Fruit fly (Drosophila melanogaster) whole organism, embryonic: ENCODE measurements around the gene dao.

Source experiments
- Aef1 ChIP-seq: fragments of 200-800 bp; sonication (Bioruptor generic); IDR thresholded peaks from 3 replicates; pipeline ENCODE4 v1.3.6; 2022; ENCODE audit warnings: missing biosample characterization, missing genetic modification characterization
- Atf6 ChIP-seq: fragments of 200-800 bp; sonication (Bioruptor generic); IDR thresholded peaks from 2 replicates; pipeline ENCODE4 v1.3.6; 2022; ENCODE audit warnings: missing biosample characterization, missing genetic modification characterization
- B-H2 ChIP-seq: fragments of 200-800 bp; sonication (Bioruptor generic); optimal IDR thresholded peaks from 2 replicates; lab custom pipeline; 2018; ENCODE audit warnings: missing biosample characterization, mild to moderate bottlenecking, missing genetic modification characterization
- CG10321 ChIP-seq: fragments of 200-800 bp; sonication (Bioruptor generic); IDR thresholded peaks from 2 replicates; pipeline ENCODE4 v1.3.6; 2022; ENCODE audit warnings: missing biosample characterization, missing genetic modification characterization
- CG10543 ChIP-seq: fragments of 200-800 bp; sonication (Bioruptor generic); optimal IDR thresholded peaks from 3 replicates; lab custom pipeline; 2017; ENCODE audit warnings: missing biosample characterization, mild to moderate bottlenecking, missing genetic modification characterization, moderate library complexity
- CG12942 ChIP-seq: fragments of 200-800 bp; sonication (Bioruptor generic); optimal IDR thresholded peaks from 3 replicates; lab custom pipeline; 2016; ENCODE audit warnings: missing biosample characterization, missing genetic modification characterization
- CG17385 ChIP-seq: fragments of 200-800 bp; sonication (Bioruptor generic); optimal IDR thresholded peaks from 3 replicates; lab custom pipeline; 2018; ENCODE audit warnings: missing biosample characterization, mild to moderate bottlenecking, missing genetic modification characterization
- CG2120 ChIP-seq: fragments of 200-800 bp; sonication (Bioruptor generic); optimal IDR thresholded peaks from 3 replicates; lab custom pipeline; 2016; ENCODE audit warnings: missing biosample characterization, missing genetic modification characterization
- CG2199 ChIP-seq: fragments of 200-800 bp; sonication (Bioruptor generic); IDR thresholded peaks from 3 replicates; pipeline ENCODE4 v1.3.6; 2022; ENCODE audit warnings: missing biosample characterization, missing genetic modification characterization
- CG31224 ChIP-seq: fragments of 200-800 bp; sonication (Bioruptor generic); IDR thresholded peaks from 2 replicates; pipeline ENCODE4 v1.3.6; 2022; ENCODE audit warnings: missing biosample characterization, missing genetic modification characterization
- CG3163 ChIP-seq: fragments of 200-800 bp; sonication (Bioruptor generic); optimal IDR thresholded peaks from 3 replicates; lab custom pipeline; 2016; ENCODE audit warnings: missing biosample characterization, missing genetic modification characterization
- CG3407 ChIP-seq: fragments of 200-800 bp; sonication (Bioruptor generic); optimal IDR thresholded peaks from 2 replicates; lab custom pipeline; 2018; ENCODE audit warnings: missing biosample characterization, mild to moderate bottlenecking, missing genetic modification characterization
- CG42726 ChIP-seq: fragments of 200-800 bp; sonication (Bioruptor generic); IDR thresholded peaks from 2 replicates; pipeline ENCODE4 v1.3.6; 2022; ENCODE audit warnings: missing biosample characterization, missing genetic modification characterization; ENCODE audit not compliant: partially characterized antibody
- CG43689 ChIP-seq: fragments of 200-800 bp; sonication (Bioruptor generic); IDR thresholded peaks from 2 replicates; pipeline ENCODE4 v1.3.6; 2022; ENCODE audit warnings: missing biosample characterization, missing genetic modification characterization
- CG7271 ChIP-seq: fragments of 200-800 bp; sonication (Bioruptor generic); optimal IDR thresholded peaks from 2 replicates; lab custom pipeline; 2018; ENCODE audit warnings: missing biosample characterization, mild to moderate bottlenecking, missing genetic modification characterization, moderate library complexity
- CG7372 ChIP-seq: fragments of 200-800 bp; sonication (Bioruptor generic); IDR thresholded peaks from 2 replicates; pipeline ENCODE4 v1.3.6; 2022; ENCODE audit warnings: missing biosample characterization, missing genetic modification characterization
- CG7928 ChIP-seq: fragments of 200-800 bp; sonication (Bioruptor generic); optimal IDR thresholded peaks from 2 replicates; lab custom pipeline; 2017; ENCODE audit warnings: missing biosample characterization, mild to moderate bottlenecking, missing genetic modification characterization
- CG8290 ChIP-seq, 3 experiments: fragments of 200-800 bp; sonication (Bioruptor generic); optimal IDR thresholded peaks; 2 replicates each; lab custom pipeline; 2016 to 2019; ENCODE audit warnings: missing biosample characterization in 3 of 3, missing genetic modification characterization in 3 of 3, mild to moderate bottlenecking in 2 of 3, moderate library complexity in 1 of 3
- CG9797 ChIP-seq: fragments of 200-800 bp; sonication (Bioruptor generic); optimal IDR thresholded peaks from 3 replicates; lab custom pipeline; 2018; ENCODE audit warnings: missing biosample characterization, mild to moderate bottlenecking, missing genetic modification characterization
- Camta ChIP-seq: fragments of 200-800 bp; sonication (Bioruptor generic); optimal IDR thresholded peaks from 2 replicates; lab custom pipeline; 2016; ENCODE audit warnings: missing biosample characterization, missing genetic modification characterization
- CrebB ChIP-seq: fragments of 200-800 bp; sonication (Bioruptor generic); optimal IDR thresholded peaks from 3 replicates; lab custom pipeline; 2018; ENCODE audit warnings: missing biosample characterization, mild to moderate bottlenecking, missing genetic modification characterization
- D ChIP-seq, 2 experiments: fragments of 200-800 bp in 1 of 2; fragments of >200 bp in 1 of 2; sonication (Bioruptor generic) in 1 of 2; optimal IDR thresholded peaks; 2 replicates in 1 of 2; 3 replicates in 1 of 2; lab custom pipeline; 2017; ENCODE audit warnings: mild to moderate bottlenecking in 1 of 2, missing biosample characterization in 1 of 2, missing genetic modification characterization in 1 of 2, missing genetic modification reagents in 1 of 2
- Fer1 ChIP-seq: fragments of 200-800 bp; sonication (Bioruptor generic); optimal IDR thresholded peaks from 2 replicates; lab custom pipeline; 2017; ENCODE audit warnings: missing biosample characterization, mild to moderate bottlenecking, missing genetic modification characterization
- GATAe ChIP-seq: fragments of 200-800 bp; sonication (Bioruptor generic); conservative IDR thresholded peaks from 2 replicates; pipeline ENCODE4 v1.3.6; 2022; ENCODE audit warnings: missing biosample characterization, missing genetic modification characterization
- H2.0 ChIP-seq: fragments of 200-800 bp; sonication (Bioruptor generic); IDR thresholded peaks from 2 replicates; pipeline ENCODE4 v1.3.6; 2022; ENCODE audit warnings: missing biosample characterization, missing genetic modification characterization
- HLHmδ ChIP-seq: fragments of 200-800 bp; sonication (Bioruptor generic); optimal IDR thresholded peaks from 2 replicates; lab custom pipeline; 2018; ENCODE audit warnings: missing biosample characterization, mild to moderate bottlenecking, missing genetic modification characterization, moderate library complexity
- Hmr ChIP-seq: fragments of 200-800 bp; sonication (Bioruptor generic); optimal IDR thresholded peaks from 3 replicates; lab custom pipeline; 2017; ENCODE audit warnings: mild to moderate bottlenecking, missing biosample characterization, missing genetic modification reagents, missing genetic modification characterization
- Lpt ChIP-seq: fragments of >200 bp; optimal IDR thresholded peaks from 2 replicates; lab custom pipeline; 2018; ENCODE audit warnings: missing biosample characterization, missing genetic modification characterization
- NC2α ChIP-seq: fragments of 200-800 bp; sonication (Bioruptor generic); optimal IDR thresholded peaks from 2 replicates; lab custom pipeline; 2016; ENCODE audit warnings: missing biosample characterization, missing genetic modification characterization
- Oaz ChIP-seq: fragments of 200-800 bp; sonication (Bioruptor generic); IDR thresholded peaks from 2 replicates; pipeline ENCODE4 v1.3.6; 2022; ENCODE audit warnings: missing biosample characterization, missing genetic modification characterization
- Pdp1 ChIP-seq, 2 experiments: fragments of 200-800 bp; sonication (Bioruptor generic); optimal IDR thresholded peaks; 3 replicates each; lab custom pipeline; 2016; ENCODE audit warnings: missing biosample characterization in 2 of 2, missing genetic modification characterization in 2 of 2, mild to moderate bottlenecking in 1 of 2, moderate library complexity in 1 of 2
- chm ChIP-seq: fragments of 200-800 bp; sonication (Bioruptor generic); IDR thresholded peaks from 2 replicates; pipeline ENCODE4 v1.3.6; 2022; ENCODE audit warnings: missing biosample characterization, missing genetic modification characterization
- gcm2 ChIP-seq: fragments of 200-800 bp; sonication (Bioruptor generic); optimal IDR thresholded peaks from 2 replicates; lab custom pipeline; 2016; ENCODE audit warnings: missing biosample characterization, missing genetic modification characterization
- gfzf ChIP-seq: fragments of 200-800 bp; sonication (Bioruptor generic); optimal IDR thresholded peaks from 2 replicates; lab custom pipeline; 2016; ENCODE audit warnings: missing biosample characterization, mild to moderate bottlenecking, missing genetic modification characterization, moderate library complexity
- hb ChIP-seq: fragments of 200-800 bp; sonication (Bioruptor generic); IDR thresholded peaks from 3 replicates; pipeline ENCODE4 v1.3.6; 2022; ENCODE audit warnings: missing biosample characterization, missing genetic modification characterization; ENCODE audit not compliant: partially characterized antibody
- hbn ChIP-seq: fragments of 200-800 bp; sonication (Bioruptor generic); IDR thresholded peaks from 2 replicates; pipeline ENCODE4 v1.3.6; 2022; ENCODE audit warnings: missing biosample characterization, missing genetic modification characterization; ENCODE audit not compliant: partially characterized antibody
- her ChIP-seq: fragments of 200-800 bp; sonication (Bioruptor generic); optimal IDR thresholded peaks from 2 replicates; lab custom pipeline; 2016; ENCODE audit warnings: missing biosample characterization, missing genetic modification characterization
- hth ChIP-seq: fragments of >200 bp; optimal IDR thresholded peaks from 2 replicates; lab custom pipeline; 2017; ENCODE audit warnings: inconsistent platforms
- kay ChIP-seq: fragments of 200-800 bp; sonication (Bioruptor generic); optimal IDR thresholded peaks from 2 replicates; lab custom pipeline; 2016; ENCODE audit warnings: missing biosample characterization, missing genetic modification characterization
- mirr ChIP-seq: fragments of 200-800 bp; sonication (Bioruptor generic); optimal IDR thresholded peaks from 3 replicates; lab custom pipeline; 2018; ENCODE audit warnings: missing biosample characterization, mild to moderate bottlenecking, missing genetic modification characterization
- odd ChIP-seq: fragments of 200-800 bp; sonication (Bioruptor generic); optimal IDR thresholded peaks from 2 replicates; lab custom pipeline; 2017; ENCODE audit warnings: missing biosample characterization, mild to moderate bottlenecking, missing genetic modification characterization
- org-1 ChIP-seq: fragments of 200-800 bp; sonication (Bioruptor generic); optimal IDR thresholded peaks from 2 replicates; lab custom pipeline; 2017; ENCODE audit warnings: missing biosample characterization, missing genetic modification characterization
- psq ChIP-seq: fragments of 200-800 bp; sonication (Bioruptor generic); optimal IDR thresholded peaks from 2 replicates; lab custom pipeline; 2017; ENCODE audit warnings: missing biosample characterization, missing genetic modification characterization
- repo ChIP-seq: fragments of 200-800 bp; sonication (Bioruptor generic); optimal IDR thresholded peaks from 2 replicates; lab custom pipeline; 2016; ENCODE audit warnings: missing biosample characterization, missing genetic modification characterization
- scrt ChIP-seq: fragments of 200-800 bp; sonication (Bioruptor generic); optimal IDR thresholded peaks from 2 replicates; lab custom pipeline; 2018; ENCODE audit warnings: missing biosample characterization, mild to moderate bottlenecking, missing genetic modification characterization, moderate library complexity
- sd ChIP-seq: fragments of 200-800 bp; sonication (Bioruptor generic); optimal IDR thresholded peaks from 3 replicates; lab custom pipeline; 2018; ENCODE audit warnings: missing biosample characterization, mild to moderate bottlenecking, missing genetic modification characterization, moderate library complexity
- tup ChIP-seq: fragments of 200-800 bp; sonication (Bioruptor generic); optimal IDR thresholded peaks from 2 replicates; lab custom pipeline; 2016; ENCODE audit warnings: missing biosample characterization, mild to moderate bottlenecking, missing genetic modification characterization, moderate library complexity
- unc-4 ChIP-seq: fragments of 200-800 bp; sonication (Bioruptor generic); IDR thresholded peaks from 2 replicates; pipeline ENCODE4 v1.3.6; 2022; ENCODE audit warnings: missing biosample characterization, missing genetic modification characterization; ENCODE audit not compliant: partially characterized antibody
- vfl ChIP-seq: fragments of 200-800 bp; sonication (Bioruptor generic); optimal IDR thresholded peaks from 2 replicates; lab custom pipeline; 2016; ENCODE audit warnings: missing biosample characterization, missing genetic modification characterization

Gene dao

DNA sequence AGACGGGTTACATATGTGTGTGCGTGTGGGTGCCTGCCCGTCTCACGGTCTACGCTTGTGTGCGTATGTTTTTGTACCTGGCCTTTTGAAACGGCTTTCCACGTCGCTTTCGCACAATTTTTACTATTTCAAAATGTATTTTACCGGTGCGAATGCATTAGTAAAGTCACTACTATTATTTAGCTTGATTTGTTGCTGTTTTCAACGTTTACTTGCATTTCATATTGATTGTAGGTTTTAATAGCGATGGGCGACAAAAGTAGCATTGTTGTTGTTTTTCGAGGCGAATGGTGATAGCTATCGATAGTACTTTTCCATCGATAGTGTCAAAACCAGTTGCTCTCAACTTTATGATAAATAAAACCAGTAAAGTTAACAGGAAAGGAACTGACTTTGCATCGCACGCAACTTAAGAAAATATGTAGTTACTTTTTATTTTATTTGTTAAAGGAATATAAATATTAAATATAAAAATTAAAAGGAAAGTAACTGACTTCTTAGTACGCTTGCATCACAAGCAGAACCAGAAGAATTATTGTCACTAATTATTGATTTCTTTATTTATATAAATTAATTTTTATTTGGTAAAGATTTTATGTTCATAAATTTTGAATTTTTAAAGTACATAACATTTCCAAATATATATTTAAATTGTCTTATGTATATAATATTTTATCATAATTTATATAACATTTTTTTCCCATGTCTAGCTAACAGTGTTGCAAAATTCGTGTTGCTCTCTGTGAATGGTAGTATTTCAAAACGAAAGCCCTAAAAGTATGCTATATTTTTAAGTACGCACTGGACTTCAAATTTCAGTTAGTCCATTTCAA is 23.3 kb downstream of the dao start, which contains the start of gene Cul3 (continued):
- TF ChIP-seq Camta (GFP tag; lab: Kevin White, UChicago) (no peak), CG2199 (no peak; the same call in 2 of the 3 replicates), CG9797 (GFP tag; lab: Kevin White, UChicago) (peak; percentile 2), gfzf (no peak), Pdp1 (GFP tag; optimal IDR thresholded peaks at IDR 0.05; lab: Kevin White, UChicago) (peak in 1 of 2 experiments; percentile 89), Lpt (GFP tag; lab: Kevin White, UChicago) (no peak), chm (GFP tag; lab: Robert Waterston, UW) (no peak), D (optimal IDR thresholded peaks at IDR 0.05; lab: Kevin White, UChicago) (no peak), D (GFP tag; optimal IDR thresholded peaks at IDR 0.05; lab: Kevin White, UChicago) (no peak), hth (no peak), CG10321 (GFP tag; lab: Robert Waterston, UW) (no peak), gcm2 (GFP tag; lab: Kevin White, UChicago) (no peak), CG7271 (tag; lab: Kevin White, UChicago) (no peak), sd (tag; lab: Kevin White, UChicago) (no peak), NC2α (GFP tag; lab: Kevin White, UChicago) (no peak), tup (no peak), hb (GFP tag; lab: Robert Waterston, UW) (peak; percentile 75), unc-4 (GFP tag; lab: Robert Waterston, UW) (peak; percentile 72), Atf6 (GFP tag; lab: Robert Waterston, UW) (no peak), odd (GFP tag; lab: Kevin White, UChicago) (no peak), org-1 (GFP tag; lab: Kevin White, UChicago) (no peak), CG17385 (no peak), her (no peak), Fer1 (GFP tag; lab: Kevin White, UChicago) (no peak), Aef1 (GFP tag; lab: Robert Waterston, UW) (peak; percentile 79), CG12942 (GFP tag; lab: Kevin White, UChicago) (no peak), repo (GFP tag; lab: Kevin White, UChicago) (no peak), CG42726 (peak; percentile 77), kay (GFP tag; lab: Kevin White, UChicago) (no peak), H2.0 (GFP tag; lab: Robert Waterston, UW) (no peak), HLHmδ (GFP tag; lab: Kevin White, UChicago) (no peak), scrt (no peak), CG7928 (GFP tag; lab: Kevin White, UChicago) (no peak), CG31224 (GFP tag; lab: Robert Waterston, UW) (no peak; the same call in 1 of the 2 replicates), Hmr (no peak), Oaz (GFP tag; lab: Robert Waterston, UW) (no peak), CG8290 (GFP tag; optimal IDR thresholded peaks at IDR 0.05; lab: Kevin White, UChicago) (no peak), CG8290 (tag; optimal IDR thresholded peaks at IDR 0.05; lab: Kevin White, UChicago) (peak in 1 of 2 experiments; percentile 18), psq (GFP tag; lab: Kevin White, UChicago) (no peak), CG3407 (GFP tag; lab: Kevin White, UChicago) (no peak), CG7372 (no peak), CG2120 (GFP tag; lab: Kevin White, UChicago) (no peak), mirr (GFP tag; lab: Kevin White, UChicago) (no peak), CG43689 (GFP tag; lab: Robert Waterston, UW) (no peak), GATAe (GFP tag; lab: Robert Waterston, UW) (no peak), hbn (GFP tag; lab: Robert Waterston, UW) (peak; percentile 72), CG3163 (GFP tag; lab: Kevin White, UChicago) (no peak), CG10543 (GFP tag; lab: Kevin White, UChicago) (no peak), CrebB (tag; lab: Kevin White, UChicago) (no peak), vfl (no peak), B-H2 (no peak)
